Worm (Caenorhabditis elegans) whole organism, L4/young adult: ENCODE data around the gene ZK616.3.

Experiments used
- W03F9.2 ChIP-seq: fragments of 150-350 bp; optimal IDR thresholded peaks from 2 replicates; lab custom pipeline; 2014; ENCODE audit warnings: missing biosample characterization, missing genetic modification characterization
- dao-5 ChIP-seq: sonication (generic microtip); optimal IDR thresholded peaks from 2 replicates; lab custom pipeline; 2016; ENCODE audit warnings: missing genotype, missing genetic modification characterization, moderate library complexity, missing compliant biosample characterization
- him-1 ChIP-seq: sonication (generic microtip); optimal IDR thresholded peaks from 2 replicates; lab custom pipeline; 2016; ENCODE audit warnings: missing genotype, missing genetic modification reagents, missing genetic modification characterization, missing compliant biosample characterization

DNA sequence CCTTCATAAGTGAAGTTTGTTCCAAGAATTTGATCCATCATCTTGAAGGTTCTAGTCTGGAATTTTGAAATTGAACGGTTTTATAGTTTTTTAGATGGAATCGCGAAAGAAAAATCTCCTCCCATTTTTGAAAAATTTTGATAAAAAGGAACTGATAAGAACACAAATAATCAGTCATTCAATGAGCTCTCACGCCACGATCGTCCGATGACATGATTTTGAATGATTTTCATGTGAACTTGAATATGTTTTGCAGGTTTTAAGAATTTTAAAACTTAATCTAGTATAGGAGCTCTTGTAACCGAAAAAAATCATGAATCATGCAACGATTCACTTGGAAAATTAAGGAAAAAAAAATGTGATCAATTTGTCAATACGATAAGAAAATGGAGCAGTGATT, 19.8 kb upstream of the ZK616.3 start, which contains the start of gene elo-5:
- no peak for TF ChIP-seq him-1
- no peak for TF ChIP-seq dao-5
- TF ChIP-seq W03F9.2 (tag; lab: Kevin White, UChicago), result no peak
